Fruit fly (Drosophila melanogaster): ENCODE results near the gene CG7173.
A peak's percentile ranks its signal among the peaks of the same experiment; 100 is the strongest.

CG7173 gene

DNA sequence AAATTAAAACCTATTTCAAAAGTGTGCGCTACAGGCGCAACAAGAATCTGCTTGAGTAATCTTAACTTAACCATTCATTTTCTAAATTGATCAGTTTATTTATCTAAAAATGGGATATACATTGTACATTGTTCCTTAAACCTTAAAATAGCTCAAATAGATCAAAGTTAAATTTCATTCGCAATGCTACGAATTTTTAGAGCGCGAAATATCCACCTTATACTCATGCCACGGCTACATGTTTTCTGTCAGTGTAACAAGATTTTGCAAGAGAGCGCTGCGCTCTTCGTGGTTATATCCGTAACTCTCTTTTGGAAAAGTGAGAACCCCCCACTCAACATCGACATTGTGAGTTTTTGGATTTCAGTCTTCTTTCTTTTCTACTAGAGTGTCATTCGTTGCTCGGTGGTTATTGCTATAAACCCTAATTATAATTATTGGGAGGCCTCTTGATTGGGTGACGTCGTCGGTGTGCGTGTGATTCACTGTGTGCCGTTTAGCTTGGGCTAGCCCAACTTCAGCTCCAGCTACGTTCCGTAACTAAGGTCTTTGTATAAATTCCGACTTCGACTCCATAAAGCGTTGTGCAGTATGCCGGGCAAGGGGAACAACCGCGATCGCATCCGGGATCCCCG is 48.4 kb downstream of the CG7173 start:
- TF ChIP-seq fru (GFP tag; optimal IDR thresholded peaks at IDR 0.05) (peak; percentile 19), rgr (GFP tag; optimal IDR thresholded peaks at IDR 0.05) (peak; percentile 39), Vsx2 (GFP tag; optimal IDR thresholded peaks at IDR 0.05; ENCODE audit: partially characterized antibody) (no peak), tai (GFP tag; optimal IDR thresholded peaks at IDR 0.05) (no peak), dl (GFP tag; optimal IDR thresholded peaks at IDR 0.05; ENCODE audit: insufficient read depth in 1 of 2, partially characterized antibody in 2 of 2) (peak in 1 of 2 experiments; percentile 64), HLH106 (tag; optimal IDR thresholded peaks at IDR 0.05) (peak; percentile 6), sv (GFP tag; optimal IDR thresholded peaks at IDR 0.05) (no peak), Mio (GFP tag; optimal IDR thresholded peaks at IDR 0.05) (no peak), ey (GFP tag; optimal IDR thresholded peaks at IDR 0.05) (peak; percentile 33), GATAd (GFP tag; optimal IDR thresholded peaks at IDR 0.05) (no peak), foxo (GFP tag; optimal IDR thresholded peaks at IDR 0.05) (peak in 1 of 2 experiments; percentile 47), woc (GFP tag; optimal IDR thresholded peaks at IDR 0.05) (peak; percentile 18), h (GFP tag; optimal IDR thresholded peaks at IDR 0.05) (peak; percentile 52), CrebA (GFP tag; optimal IDR thresholded peaks at IDR 0.05; ENCODE audit: borderline replicate concordance) (no peak), Jra (GFP tag; optimal IDR thresholded peaks at IDR 0.05) (no peak), psq (GFP tag; optimal IDR thresholded peaks at IDR 0.05) (no peak), dmrt93B (GFP tag; optimal IDR thresholded peaks at IDR 0.05) (no peak), Dif (GFP tag; optimal IDR thresholded peaks at IDR 0.05; ENCODE audit: partially characterized antibody) (peak; percentile 41), dsf (GFP tag; optimal IDR thresholded peaks at IDR 0.05; ENCODE audit: borderline replicate concordance) (no peak), N (GFP tag; optimal IDR thresholded peaks at IDR 0.05) (no peak), Myc (optimal IDR thresholded peaks at IDR 0.05) (no peak), brk (GFP tag; optimal IDR thresholded peaks at IDR 0.05) (peak; percentile 37), Hnf4 (GFP tag; optimal IDR thresholded peaks at IDR 0.05) (peak; percentile 24), pan (optimal IDR thresholded peaks at IDR 0.05) (no peak), Sp1 (GFP tag; optimal IDR thresholded peaks at IDR 0.05) (peak; percentile 3), Rel (GFP tag; optimal IDR thresholded peaks at IDR 0.05) (no peak), Rel (tag; optimal IDR thresholded peaks at IDR 0.05) (peak; percentile 65), Abd-B (GFP tag; optimal IDR thresholded peaks at IDR 0.05) (no peak)

DNA sequence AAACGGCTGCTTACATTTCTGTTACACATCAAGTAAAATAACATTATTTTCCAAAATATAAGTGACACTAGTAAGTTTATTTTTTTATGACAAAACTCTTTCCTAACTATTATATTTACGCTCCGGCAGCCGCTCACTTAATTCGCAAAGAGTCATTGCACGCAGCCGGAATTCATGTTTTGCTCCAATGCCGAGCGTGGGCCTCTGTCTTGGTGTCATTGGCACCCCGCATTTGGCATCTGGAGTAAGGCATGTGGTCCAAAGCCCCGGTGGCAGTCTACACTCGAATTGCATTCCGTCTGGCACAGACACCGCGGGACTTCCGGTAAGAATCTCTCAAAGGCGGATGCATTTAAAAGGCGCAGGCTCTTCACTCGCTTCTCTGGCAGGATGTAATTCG is 49.4 kb downstream of the CG7173 start:
- no peak for TF ChIP-seq Hr83 (GFP tag; optimal IDR thresholded peaks at IDR 0.05; ENCODE audit: poor library complexity, severe bottlenecking)

DNA sequence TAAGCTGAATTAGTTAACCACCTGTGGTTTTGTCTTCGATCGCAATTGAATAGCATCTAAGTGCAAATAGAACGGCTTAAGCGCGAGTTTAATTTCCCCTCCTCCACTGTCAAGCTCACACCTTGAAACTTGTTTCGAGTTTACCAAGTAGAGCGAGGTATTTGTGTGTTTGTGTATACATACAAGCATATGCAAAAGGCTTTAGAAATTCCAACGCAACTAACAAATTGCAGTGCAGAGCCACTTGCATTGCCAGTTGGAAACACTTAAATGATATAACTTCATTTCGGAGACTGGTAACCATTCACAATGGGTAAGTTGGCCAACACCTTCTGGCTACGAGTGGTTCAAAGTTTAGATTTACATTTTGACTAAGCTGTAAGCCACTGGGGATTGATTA is 50.1 kb downstream of the CG7173 start:
- TF ChIP-seq Vsx2 (GFP tag; optimal IDR thresholded peaks at IDR 0.05; ENCODE audit: partially characterized antibody), result no peak
- TF ChIP-seq usp (GFP tag; optimal IDR thresholded peaks at IDR 0.05), result no peak
- no peak for TF ChIP-seq Myc (optimal IDR thresholded peaks at IDR 0.05)
- no peak for TF ChIP-seq dmrt93B (GFP tag; optimal IDR thresholded peaks at IDR 0.05)
- TF ChIP-seq Rel (GFP tag; optimal IDR thresholded peaks at IDR 0.05), result no peak
- TF ChIP-seq Rel (tag; optimal IDR thresholded peaks at IDR 0.05), result no peak
- no peak for TF ChIP-seq brk (GFP tag; optimal IDR thresholded peaks at IDR 0.05)
- TF ChIP-seq psq (GFP tag; optimal IDR thresholded peaks at IDR 0.05), result no peak
- TF ChIP-seq Sp1 (GFP tag; optimal IDR thresholded peaks at IDR 0.05), result no peak
- no peak for TF ChIP-seq Dif (GFP tag; optimal IDR thresholded peaks at IDR 0.05; ENCODE audit: partially characterized antibody)
- TF ChIP-seq woc (GFP tag; optimal IDR thresholded peaks at IDR 0.05), result no peak
- TF ChIP-seq CG32264 (GFP tag; optimal IDR thresholded peaks at IDR 0.05), result no peak
- TF ChIP-seq tai (GFP tag; optimal IDR thresholded peaks at IDR 0.05), result no peak
- TF ChIP-seq Jra (GFP tag; optimal IDR thresholded peaks at IDR 0.05), result no peak
- TF ChIP-seq ey (GFP tag; optimal IDR thresholded peaks at IDR 0.05), result no peak
- no peak for TF ChIP-seq CG9705 (GFP tag; optimal IDR thresholded peaks at IDR 0.05)

DNA sequence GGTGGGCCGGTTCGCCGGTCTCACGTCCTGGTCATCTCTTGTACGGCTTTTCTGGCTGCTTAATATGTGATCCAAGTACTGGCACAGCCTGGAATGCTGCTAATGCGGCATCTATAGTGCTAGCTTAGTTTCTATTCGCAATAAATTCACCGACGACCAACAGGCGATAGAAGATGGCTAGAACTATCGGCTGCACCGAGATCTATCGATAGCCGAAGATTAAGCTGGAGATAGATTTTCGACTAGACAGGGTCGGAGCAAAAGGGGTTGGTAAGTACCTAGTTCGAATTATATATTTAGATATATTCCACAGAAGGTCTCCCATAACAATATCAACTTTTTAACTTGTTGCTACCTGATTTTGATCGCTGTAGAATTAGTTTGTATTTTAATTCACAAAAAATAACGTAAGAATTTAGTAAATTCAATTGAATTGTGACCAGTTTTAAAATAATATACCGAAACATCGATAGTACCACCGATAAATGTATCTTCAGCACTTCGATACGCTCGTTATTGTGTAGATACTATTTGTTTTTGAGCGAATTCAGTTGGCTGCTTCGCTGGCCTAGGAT is 50.6 kb downstream of the CG7173 start, which contains the start of the genes Glg1 and M6:
Gene Glg1, minus strand, starts transcription at position 185 of the 575 bp plus-strand sequence.
Gene M6, plus strand, starts transcription at position 499 of the 575 bp plus-strand sequence.
- TF ChIP-seq rgr (GFP tag; optimal IDR thresholded peaks at IDR 0.05), result peak; percentile 75
- TF ChIP-seq dmrt93B (GFP tag; optimal IDR thresholded peaks at IDR 0.05), result no peak
- peak; percentile 72 for TF ChIP-seq ey (GFP tag; optimal IDR thresholded peaks at IDR 0.05)
- peak; percentile 57 for TF ChIP-seq sv (GFP tag; optimal IDR thresholded peaks at IDR 0.05)
- TF ChIP-seq Hr78 (GFP tag; optimal IDR thresholded peaks at IDR 0.05), result no peak
- TF ChIP-seq jim (GFP tag; optimal IDR thresholded peaks at IDR 0.05), result no peak
- no peak for TF ChIP-seq CrebA (GFP tag; optimal IDR thresholded peaks at IDR 0.05; ENCODE audit: borderline replicate concordance)
- TF ChIP-seq dl (GFP tag; optimal IDR thresholded peaks at IDR 0.05; ENCODE audit: insufficient read depth in 1 of 2, partially characterized antibody in 2 of 2), result no peak
- TF ChIP-seq Myc (optimal IDR thresholded peaks at IDR 0.05), result peak; percentile 25
- TF ChIP-seq Vsx2 (GFP tag; optimal IDR thresholded peaks at IDR 0.05; ENCODE audit: partially characterized antibody), result no peak
- no peak for TF ChIP-seq Dif (GFP tag; optimal IDR thresholded peaks at IDR 0.05; ENCODE audit: partially characterized antibody)
- TF ChIP-seq HLH106 (tag; optimal IDR thresholded peaks at IDR 0.05), result peak; percentile 66
- no peak for TF ChIP-seq Abd-B (GFP tag; optimal IDR thresholded peaks at IDR 0.05)
- TF ChIP-seq dsf (GFP tag; optimal IDR thresholded peaks at IDR 0.05; ENCODE audit: borderline replicate concordance), result peak; percentile 31
- TF ChIP-seq woc (GFP tag; optimal IDR thresholded peaks at IDR 0.05), result peak; percentile 88
- no peak for TF ChIP-seq pan (optimal IDR thresholded peaks at IDR 0.05)
- no peak for TF ChIP-seq Mio (GFP tag; optimal IDR thresholded peaks at IDR 0.05)
- TF ChIP-seq h (GFP tag; optimal IDR thresholded peaks at IDR 0.05), result peak; percentile 82
- peak; percentile 56 for TF ChIP-seq CG9705 (GFP tag; optimal IDR thresholded peaks at IDR 0.05)
- peak; percentile 60 for TF ChIP-seq Jra (GFP tag; optimal IDR thresholded peaks at IDR 0.05)
- no peak for TF ChIP-seq Dfd (GFP tag; optimal IDR thresholded peaks at IDR 0.05)
- TF ChIP-seq psq (GFP tag; optimal IDR thresholded peaks at IDR 0.05), result peak; percentile 59
- peak; percentile 57 for TF ChIP-seq Sp1 (GFP tag; optimal IDR thresholded peaks at IDR 0.05)
- TF ChIP-seq Hr83 (GFP tag; optimal IDR thresholded peaks at IDR 0.05; ENCODE audit: poor library complexity, severe bottlenecking), result peak; percentile 64
- TF ChIP-seq OdsH (GFP tag; optimal IDR thresholded peaks at IDR 0.05), result peak; percentile 59
- no peak for TF ChIP-seq tai (GFP tag; optimal IDR thresholded peaks at IDR 0.05)
- no peak for TF ChIP-seq CG32264 (GFP tag; optimal IDR thresholded peaks at IDR 0.05)
- no peak for TF ChIP-seq sage (GFP tag; optimal IDR thresholded peaks at IDR 0.05)
- TF ChIP-seq fru (GFP tag; optimal IDR thresholded peaks at IDR 0.05), result peak; percentile 73
- peak; percentile 77 for TF ChIP-seq Hnf4 (GFP tag; optimal IDR thresholded peaks at IDR 0.05)
- TF ChIP-seq brk (GFP tag; optimal IDR thresholded peaks at IDR 0.05), result no peak

Measured in whole organism, wandering third instar larva.